Fruit fly (Drosophila melanogaster): ENCODE measurements around the gene Mrp4.

DNA sequence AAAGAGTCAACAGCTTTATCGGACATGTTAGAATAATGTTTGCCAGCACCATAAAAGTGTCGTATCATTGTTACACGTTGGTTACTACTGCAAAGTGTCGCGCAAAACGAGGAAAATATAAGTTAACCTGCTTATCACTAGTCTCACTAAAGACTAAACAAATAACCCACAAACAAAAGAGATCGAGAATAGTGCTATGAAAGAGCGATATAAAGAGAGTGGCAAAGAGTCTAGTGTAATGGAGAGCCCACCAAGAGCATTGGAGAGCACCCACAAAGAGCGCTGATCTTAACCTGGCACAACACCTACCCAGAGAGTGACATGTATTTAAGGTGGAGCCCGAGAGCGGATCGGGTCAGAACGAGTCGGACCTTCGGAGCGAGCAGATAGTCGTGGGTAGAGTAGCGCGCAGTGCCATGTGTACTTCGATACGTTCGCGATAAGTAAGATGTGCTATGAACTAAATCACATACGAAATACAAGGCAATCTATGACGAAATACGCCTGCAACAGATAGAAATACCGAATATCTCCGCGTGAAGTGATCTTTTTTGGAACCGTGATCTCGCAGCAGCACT lies at the start of gene Mrp4:
- no peak for TF ChIP-seq Dll (optimal IDR thresholded peaks at IDR 0.05)
- no peak for TF ChIP-seq CG8478 (optimal IDR thresholded peaks at IDR 0.05)
- no peak for TF ChIP-seq pan (optimal IDR thresholded peaks at IDR 0.05)
- TF ChIP-seq psq (optimal IDR thresholded peaks at IDR 0.05), result no peak
